Worm (Caenorhabditis elegans): ENCODE data around the gene C08H9.18.

The C08H9.18 gene

ce11 chrII:9834921-9835320, 27.1 kb downstream of the C08H9.18 start, which contains the start of gene arrd-5:
TSS of gene arrd-5 (plus strand) at chrII:9835221.
- TF ChIP-seq drap-1 (GFP tag; optimal IDR thresholded peaks at IDR 0.05) (no peak), nhr-12 (tag; optimal IDR thresholded peaks at IDR 0.05) (no peak), unc-39 (tag; optimal IDR thresholded peaks at IDR 0.05) (no peak)

- TF ChIP-seq nhr-2 (tag; optimal IDR thresholded peaks at IDR 0.05), result no peak
- TF ChIP-seq unc-120 (tag; optimal IDR thresholded peaks at IDR 0.05; ENCODE audit: poor library complexity, severe bottlenecking), result no peak
- no peak for TF ChIP-seq sem-2 (GFP tag; optimal IDR thresholded peaks at IDR 0.05)
- no peak for TF ChIP-seq unc-62 (GFP tag; optimal IDR thresholded peaks at IDR 0.05)
- no peak for TF ChIP-seq zip-8 (tag; optimal IDR thresholded peaks at IDR 0.05)
- no peak for TF ChIP-seq mls-2 (tag; optimal IDR thresholded peaks at IDR 0.05)
- no peak for TF ChIP-seq nhr-28 (tag; optimal IDR thresholded peaks at IDR 0.05)
- TF ChIP-seq M03D4.4 (tag; optimal IDR thresholded peaks at IDR 0.05), result no peak
- TF ChIP-seq elt-3 (tag; optimal IDR thresholded peaks at IDR 0.05), result no peak
- TF ChIP-seq elt-1 (tag; optimal IDR thresholded peaks at IDR 0.05; ENCODE audit: borderline replicate concordance, insufficient read depth), result no peak
- TF ChIP-seq unc-39 (tag; optimal IDR thresholded peaks at IDR 0.05), result no peak
- no peak for TF ChIP-seq ceh-83 (GFP tag; optimal IDR thresholded peaks at IDR 0.05)
- TF ChIP-seq lin-32 (GFP tag; optimal IDR thresholded peaks at IDR 0.05), result no peak
- TF ChIP-seq ceh-39 (tag; optimal IDR thresholded peaks at IDR 0.05), result no peak
- TF ChIP-seq nhr-237 (tag; optimal IDR thresholded peaks at IDR 0.05), result no peak
- no peak for TF ChIP-seq nhr-76 (tag; optimal IDR thresholded peaks at IDR 0.05)
- TF ChIP-seq ham-2 (GFP tag; optimal IDR thresholded peaks at IDR 0.05), result no peak
- TF ChIP-seq cnd-1 (tag; optimal IDR thresholded peaks at IDR 0.05), result no peak
- no peak for TF ChIP-seq pha-4 (tag; optimal IDR thresholded peaks at IDR 0.05)
- no peak for TF ChIP-seq lsy-2 (tag; optimal IDR thresholded peaks at IDR 0.05)
Measured at ce11 chrII:9833855-9834254, 28.2 kb downstream of the C08H9.18 start, which contains the start of gene ZK938.3. TSS of gene ZK938.3 (minus strand) at chrII:9833955.

ce11 chrII:9831033-9831432, 31.0 kb downstream of the C08H9.18 start, which contains the start of gene ZK938.12:
TSS of gene ZK938.12 (plus strand) at chrII:9831333.
- TF ChIP-seq tbx-8 (GFP tag; optimal IDR thresholded peaks at IDR 0.05) (no peak), unc-39 (tag; optimal IDR thresholded peaks at IDR 0.05) (no peak), mab-5 (tag; optimal IDR thresholded peaks at IDR 0.05) (no peak), ces-1 (GFP tag; optimal IDR thresholded peaks at IDR 0.05) (no peak), hlh-1 (tag; optimal IDR thresholded peaks at IDR 0.05) (no peak), pha-4 (tag; optimal IDR thresholded peaks at IDR 0.05) (no peak), mls-2 (tag; optimal IDR thresholded peaks at IDR 0.05) (no peak), blmp-1 (tag; optimal IDR thresholded peaks at IDR 0.05) (no peak), unc-120 (tag; optimal IDR thresholded peaks at IDR 0.05; ENCODE audit: poor library complexity, severe bottlenecking) (no peak)

- TF ChIP-seq bed-3 (GFP tag; optimal IDR thresholded peaks at IDR 0.05) (no peak), ztf-11 (tag; optimal IDR thresholded peaks at IDR 0.05) (no peak), nhr-28 (tag; optimal IDR thresholded peaks at IDR 0.05) (no peak), lin-13 (tag; optimal IDR thresholded peaks at IDR 0.05) (no peak), sptf-1 (tag; optimal IDR thresholded peaks at IDR 0.05) (no peak), unc-39 (tag; optimal IDR thresholded peaks at IDR 0.05) (no peak), nhr-2 (tag; optimal IDR thresholded peaks at IDR 0.05) (no peak), flh-1 (GFP tag; optimal IDR thresholded peaks at IDR 0.05) (no peak), lin-32 (GFP tag; optimal IDR thresholded peaks at IDR 0.05) (no peak), ces-1 (GFP tag; optimal IDR thresholded peaks at IDR 0.05) (no peak)
Measured at ce11 chrII:9829108-9829507, 32.9 kb downstream of the C08H9.18 start, which contains the start of gene ZK938.1. TSS of gene ZK938.1 (plus strand) at chrII:9829408.

- no peak for TF ChIP-seq elt-3 (tag; optimal IDR thresholded peaks at IDR 0.05)
- TF ChIP-seq zip-8 (tag; optimal IDR thresholded peaks at IDR 0.05), result peak; percentile 74
- TF ChIP-seq nhr-2 (tag; optimal IDR thresholded peaks at IDR 0.05), result peak; percentile 77
Measured at ce11 chrII:9828502-9828901, 33.5 kb downstream of the C08H9.18 start.

- TF ChIP-seq blmp-1 (tag; optimal IDR thresholded peaks at IDR 0.05), result no peak
- peak; percentile 22 for TF ChIP-seq nhr-2 (tag; optimal IDR thresholded peaks at IDR 0.05)
Measured at ce11 chrII:9827852-9828251, 34.2 kb downstream of the C08H9.18 start, which contains the start of gene eyg-1. TSS of gene eyg-1 (minus strand) at chrII:9827952.
